Worm (Caenorhabditis elegans) whole organism, L4 larva: Measurements from ENCODE around the gene ZK185.4.

Experiments used
- F26F4.8 ChIP-seq: fragments of 200-800 bp; sonication (Bioruptor generic); conservative IDR thresholded peaks from 2 replicates; pipeline ENCODE4 v1.3.6; 2022; ENCODE audit warnings: missing genetic modification characterization, missing compliant biosample characterization
- F49E8.2 ChIP-seq: sonication (generic microtip); optimal IDR thresholded peaks from 2 replicates; lab custom pipeline; 2016; ENCODE audit warnings: missing compliant biosample characterization, mild to moderate bottlenecking, missing genetic modification characterization, borderline replicate concordance
- R02D3.7 ChIP-seq: fragments of 150-350 bp; sonication (generic microtip); optimal IDR thresholded peaks from 3 replicates; lab custom pipeline; 2014; ENCODE audit warnings: missing biosample characterization, missing genetic modification characterization
- T26A8.4 ChIP-seq: fragments of 200-800 bp; sonication (Bioruptor generic); IDR thresholded peaks from 2 replicates; pipeline ENCODE4 v1.3.6; 2022; ENCODE audit warnings: missing genetic modification characterization, missing compliant biosample characterization
- Y105C5A.15 ChIP-seq: fragments of 200-800 bp; sonication (Bioruptor generic); IDR thresholded peaks from 2 replicates; pipeline ENCODE4 v1.3.6; 2022; ENCODE audit warnings: missing genetic modification characterization, missing compliant biosample characterization
- Y48G9A.11 ChIP-seq: fragments of 200-800 bp; sonication (Bioruptor generic); IDR thresholded peaks from 2 replicates; pipeline ENCODE4 v1.3.6; 2022; ENCODE audit warnings: missing genetic modification reagents, missing genetic modification characterization, missing compliant biosample characterization
- Y5F2A.4 ChIP-seq: fragments of 200-800 bp; sonication (Bioruptor generic); optimal IDR thresholded peaks from 2 replicates; lab custom pipeline; 2018; ENCODE audit warnings: mild to moderate bottlenecking, missing genetic modification characterization, missing compliant biosample characterization
- ZK546.5 ChIP-seq, 2 experiments: sonication (generic microtip); optimal IDR thresholded peaks; 2 replicates each; lab custom pipeline; 2017; ENCODE audit warnings: missing biosample characterization in 2 of 2, missing genetic modification characterization in 2 of 2
- aha-1 ChIP-seq: fragments of 150-350 bp; peaks from one replicate; lab custom pipeline; 2014; ENCODE audit warnings: missing biosample characterization, missing genetic modification characterization
- ceh-20 ChIP-seq: fragments of 200-800 bp; sonication (Bioruptor generic); IDR thresholded peaks from 2 replicates; pipeline ENCODE4 v1.3.6; 2022; ENCODE audit warnings: missing genetic modification reagents, missing genetic modification characterization, missing compliant biosample characterization
- ceh-28 ChIP-seq: fragments of 150-350 bp; optimal IDR thresholded peaks from 2 replicates; lab custom pipeline; 2014; ENCODE audit warnings: missing biosample characterization, missing genetic modification reagents, missing genetic modification characterization
- ceh-32 ChIP-seq: sonication (generic microtip); optimal IDR thresholded peaks from 2 replicates; lab custom pipeline; 2016; ENCODE audit warnings: mild to moderate bottlenecking, missing genetic modification characterization, missing compliant biosample characterization; ENCODE audit not compliant: poor library complexity
- ceh-44 ChIP-seq: fragments of 200-800 bp; sonication (Bioruptor generic); IDR thresholded peaks from 2 replicates; pipeline ENCODE4 v1.3.6; 2022; ENCODE audit warnings: missing genetic modification reagents, missing genetic modification characterization, missing compliant biosample characterization
- ctbp-1 ChIP-seq: fragments of 200-800 bp; sonication (Bioruptor generic); IDR thresholded peaks from 2 replicates; pipeline ENCODE4 v1.3.6; 2022; ENCODE audit warnings: missing genetic modification reagents, missing genetic modification characterization, missing compliant biosample characterization
- dmd-6 ChIP-seq: fragments of 200-800 bp; sonication (Bioruptor generic); IDR thresholded peaks from 2 replicates; pipeline ENCODE4 v1.3.6; 2022; ENCODE audit warnings: missing genetic modification reagents, missing genetic modification characterization, missing compliant biosample characterization
- dmd-8 ChIP-seq: fragments of 200-800 bp; sonication (Bioruptor generic); IDR thresholded peaks from 2 replicates; pipeline ENCODE4 v1.3.6; 2022; ENCODE audit warnings: missing genetic modification characterization, missing compliant biosample characterization
- dve-1 ChIP-seq: sonication (generic microtip); optimal IDR thresholded peaks from 2 replicates; lab custom pipeline; 2017; ENCODE audit warnings: antibody characterized with exemption, mild to moderate bottlenecking, missing genetic modification characterization, missing compliant biosample characterization; ENCODE audit not compliant: insufficient read depth
- hlh-11 ChIP-seq: fragments of 200-800 bp; sonication (Bioruptor generic); optimal IDR thresholded peaks from 2 replicates; lab custom pipeline; 2018; ENCODE audit warnings: mild to moderate bottlenecking, missing genetic modification characterization, missing compliant biosample characterization
- hlh-30 ChIP-seq: sonication (generic microtip); optimal IDR thresholded peaks from 2 replicates; lab custom pipeline; 2017; ENCODE audit warnings: antibody characterized with exemption, mild to moderate bottlenecking, missing genetic modification characterization, missing compliant biosample characterization; ENCODE audit not compliant: insufficient read depth
- lin-13 ChIP-seq: fragments of 150-350 bp; optimal IDR thresholded peaks from 2 replicates; lab custom pipeline; 2014; ENCODE audit warnings: missing biosample characterization, missing genetic modification reagents, missing genetic modification characterization
- lin-15B ChIP-seq: fragments of 150-350 bp; sonication (generic microtip); optimal IDR thresholded peaks from 3 replicates; lab custom pipeline; 2014; ENCODE audit warnings: missing biosample characterization, missing genetic modification characterization
- lin-38 ChIP-seq: fragments of 200-800 bp; sonication (Bioruptor generic); IDR thresholded peaks from 2 replicates; pipeline ENCODE4 v1.3.6; 2022; ENCODE audit warnings: missing genetic modification reagents, missing genetic modification characterization, missing compliant biosample characterization
- madf-9 ChIP-seq: fragments of 200-800 bp; sonication (Bioruptor generic); conservative IDR thresholded peaks from 2 replicates; pipeline ENCODE4 v1.3.6; 2022; ENCODE audit warnings: missing genetic modification reagents, missing genetic modification characterization, missing compliant biosample characterization
- mep-1 ChIP-seq: fragments of 150-350 bp; sonication (generic microtip); optimal IDR thresholded peaks from 3 replicates; lab custom pipeline; 2014; ENCODE audit warnings: missing biosample characterization, missing genetic modification characterization
- mxl-3 ChIP-seq: fragments of 200-800 bp; sonication (Bioruptor generic); optimal IDR thresholded peaks from 2 replicates; lab custom pipeline; 2018; ENCODE audit warnings: mild to moderate bottlenecking, missing genetic modification characterization, missing compliant biosample characterization
- nhr-10 ChIP-seq: fragments of 150-350 bp; optimal IDR thresholded peaks from 2 replicates; lab custom pipeline; 2014; ENCODE audit warnings: missing biosample characterization, missing genetic modification characterization
- nhr-11 ChIP-seq: fragments of 150-350 bp; optimal IDR thresholded peaks from 2 replicates; lab custom pipeline; 2014; ENCODE audit warnings: missing biosample characterization, missing genetic modification characterization
- nhr-237 ChIP-seq: sonication (generic microtip); optimal IDR thresholded peaks from 2 replicates; lab custom pipeline; 2017; ENCODE audit warnings: missing biosample characterization, missing genetic modification characterization
- nhr-28 ChIP-seq: fragments of 150-350 bp; optimal IDR thresholded peaks from 2 replicates; lab custom pipeline; 2014; ENCODE audit warnings: missing biosample characterization, missing genetic modification characterization
- nhr-41 ChIP-seq: fragments of 200-800 bp; sonication (Bioruptor generic); IDR thresholded peaks from 2 replicates; pipeline ENCODE4 v1.3.6; 2022; ENCODE audit warnings: missing genetic modification reagents, missing genetic modification characterization, missing compliant biosample characterization
- nhr-42 ChIP-seq: fragments of 200-800 bp; sonication (Bioruptor generic); IDR thresholded peaks from 2 replicates; pipeline ENCODE4 v1.3.6; 2022; ENCODE audit warnings: missing genetic modification characterization, missing compliant biosample characterization
- nhr-6 ChIP-seq: fragments of 150-350 bp; optimal IDR thresholded peaks from 2 replicates; lab custom pipeline; 2014; ENCODE audit warnings: missing biosample characterization, missing genetic modification characterization
- pqm-1 ChIP-seq: sonication (generic microtip); optimal IDR thresholded peaks from 2 replicates; lab custom pipeline; 2017; ENCODE audit warnings: missing biosample characterization, missing genetic modification characterization
- sdz-12 ChIP-seq: fragments of 200-800 bp; sonication (Bioruptor generic); optimal IDR thresholded peaks from 2 replicates; lab custom pipeline; 2018; ENCODE audit warnings: mild to moderate bottlenecking, missing genetic modification characterization, missing compliant biosample characterization
- set-16 ChIP-seq: fragments of 200-800 bp; sonication (Bioruptor generic); IDR thresholded peaks from 2 replicates; pipeline ENCODE4 v1.3.6; 2022; ENCODE audit warnings: missing genetic modification reagents, missing genetic modification characterization, missing compliant biosample characterization
- snpc-1.2 ChIP-seq: fragments of 200-800 bp; sonication (Bioruptor generic); IDR thresholded peaks from 2 replicates; pipeline ENCODE4 v1.3.6; 2022; ENCODE audit warnings: missing genetic modification reagents, missing genetic modification characterization, missing compliant biosample characterization
- tra-1 ChIP-seq: fragments of 200-800 bp; sonication (Bioruptor generic); IDR thresholded peaks from 2 replicates; pipeline ENCODE4 v1.3.6; 2022; ENCODE audit warnings: missing genetic modification reagents, missing genetic modification characterization, missing compliant biosample characterization
- unc-62 ChIP-seq, 3 experiments: fragments of 150-350 bp in 1 of 3; sonication (generic microtip); optimal IDR thresholded peaks in 2 of 3; peaks in 1 of 3; 1 replicate in 1 of 3; 2 replicates in 2 of 3; lab custom pipeline; 2014 to 2017; ENCODE audit warnings: missing biosample characterization in 3 of 3, missing genetic modification characterization in 3 of 3, missing genetic modification reagents in 3 of 3, missing genotype in 1 of 3
- vab-7 ChIP-seq: fragments of 200-800 bp; sonication (Bioruptor generic); IDR thresholded peaks from 2 replicates; pipeline ENCODE4 v1.3.6; 2022; ENCODE audit warnings: missing genetic modification reagents, missing genetic modification characterization, missing compliant biosample characterization
- zip-11 ChIP-seq: fragments of 200-800 bp; sonication (Bioruptor generic); IDR thresholded peaks from 2 replicates; pipeline ENCODE4 v1.3.6; 2022; ENCODE audit warnings: missing genetic modification characterization, missing compliant biosample characterization

ZK185.4 gene

DNA sequence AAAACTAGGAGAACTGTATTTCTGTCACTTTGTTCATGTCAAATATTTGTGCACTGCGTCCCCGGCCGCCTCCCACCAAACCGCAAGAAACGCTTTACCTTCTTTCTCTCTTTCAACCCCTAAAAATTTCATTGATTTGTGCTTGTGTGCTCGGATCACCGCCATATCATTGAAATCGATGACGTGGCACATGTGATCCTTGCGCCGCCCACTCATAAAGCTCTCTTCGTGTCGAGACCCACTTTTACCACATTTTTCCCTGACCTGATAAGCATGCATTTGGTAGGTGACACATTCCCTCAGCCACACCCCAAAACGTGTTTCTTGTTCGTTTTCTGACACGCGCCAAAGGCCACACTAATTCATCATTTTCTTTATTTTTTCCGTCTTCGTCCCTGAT, 24.8 kb upstream of the ZK185.4 start (continued):
- TF ChIP-seq nhr-42 (GFP tag; lab: Robert Waterston, UW) (no peak), madf-9 (no peak), Y48G9A.11 (no peak), pqm-1 (no peak), lin-13 (GFP tag; lab: Kevin White, UChicago) (no peak), Y105C5A.15 (no peak), dve-1 (tag; lab: Kevin White, UChicago) (no peak), lin-38 (no peak), unc-62 (GFP tag; optimal IDR thresholded peaks at IDR 0.05 in 1 of 2; lab: Kevin White, UChicago) (peak in 1 of 2 experiments; percentile 88), unc-62 (tag; optimal IDR thresholded peaks at IDR 0.05; lab: Kevin White, UChicago) (no peak), R02D3.7 (no peak), F26F4.8 (GFP tag; lab: Robert Waterston, UW) (no peak), nhr-28 (tag; lab: Kevin White, UChicago) (peak; percentile 9), nhr-11 (tag; lab: Kevin White, UChicago) (no peak), tra-1 (no peak), dmd-6 (GFP tag; lab: Robert Waterston, UW) (peak; percentile 57), sdz-12 (GFP tag; lab: Kevin White, UChicago) (no peak), hlh-11 (tag; lab: Kevin White, UChicago) (peak; percentile 45), T26A8.4 (no peak), vab-7 (no peak), ceh-32 (no peak), nhr-237 (tag; lab: Kevin White, UChicago) (no peak), snpc-1.2 (no peak), set-16 (GFP tag; lab: Robert Waterston, UW) (no peak), dmd-8 (no peak), nhr-41 (GFP tag; lab: Robert Waterston, UW) (no peak), F49E8.2 (tag; lab: Kevin White, UChicago) (no peak), mep-1 (tag; lab: Kevin White, UChicago) (no peak), aha-1 (tag; lab: Kevin White, UChicago) (no peak), Y5F2A.4 (GFP tag; lab: Kevin White, UChicago) (no peak), nhr-10 (no peak), mxl-3 (peak; percentile 14), ceh-28 (tag; lab: Kevin White, UChicago) (no peak), ZK546.5 (tag; optimal IDR thresholded peaks at IDR 0.05; lab: Kevin White, UChicago) (no peak), nhr-6 (tag; lab: Kevin White, UChicago) (no peak)

DNA sequence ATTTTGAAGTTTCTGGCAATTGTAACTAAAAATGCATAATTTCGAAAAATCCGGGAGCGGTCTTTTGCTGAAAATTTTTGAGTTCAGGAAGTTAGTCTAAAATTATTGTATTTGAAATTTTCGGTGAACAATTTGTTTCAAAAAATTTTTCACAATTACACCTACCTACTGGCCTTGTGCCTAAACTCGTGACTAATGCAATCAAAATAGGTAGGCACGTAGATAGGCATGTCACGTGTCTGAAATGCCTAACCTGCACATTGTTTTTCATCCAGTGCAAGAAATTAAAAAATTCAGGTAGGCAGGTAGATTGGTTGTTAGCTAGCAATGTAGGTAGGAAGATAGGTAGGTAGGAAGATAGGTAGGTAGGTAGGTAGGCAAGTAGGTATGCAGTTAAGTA, 24.2 kb upstream of the ZK185.4 start:
- TF ChIP-seq ceh-44 (GFP tag; lab: Robert Waterston, UW) (no peak), hlh-30 (peak; percentile 51)

DNA sequence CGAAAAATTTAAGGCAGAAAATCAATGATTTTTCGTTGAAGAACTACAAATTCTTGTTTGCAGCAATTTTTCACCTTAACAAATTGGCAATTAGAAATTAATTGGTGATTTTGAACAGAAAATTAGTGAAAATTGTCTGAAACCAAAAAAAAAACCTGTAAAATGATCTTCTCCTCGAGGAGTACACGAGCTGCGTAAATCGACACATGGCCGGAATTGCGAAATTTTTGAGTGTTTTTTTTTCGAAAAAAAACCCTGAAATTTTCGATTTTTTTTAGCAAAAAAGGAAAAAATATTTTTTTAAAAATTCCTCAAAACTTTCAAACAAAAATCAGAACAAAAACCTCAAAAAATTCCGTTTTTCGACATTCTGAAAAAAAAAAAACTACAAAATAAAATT, 18.6 kb upstream of the ZK185.4 start:
- TF ChIP-seq aha-1 (tag; lab: Kevin White, UChicago) (peak; percentile 85), vab-7 (no peak)
- TF ChIP-seq, all 104 proteins: peak for 1

DNA sequence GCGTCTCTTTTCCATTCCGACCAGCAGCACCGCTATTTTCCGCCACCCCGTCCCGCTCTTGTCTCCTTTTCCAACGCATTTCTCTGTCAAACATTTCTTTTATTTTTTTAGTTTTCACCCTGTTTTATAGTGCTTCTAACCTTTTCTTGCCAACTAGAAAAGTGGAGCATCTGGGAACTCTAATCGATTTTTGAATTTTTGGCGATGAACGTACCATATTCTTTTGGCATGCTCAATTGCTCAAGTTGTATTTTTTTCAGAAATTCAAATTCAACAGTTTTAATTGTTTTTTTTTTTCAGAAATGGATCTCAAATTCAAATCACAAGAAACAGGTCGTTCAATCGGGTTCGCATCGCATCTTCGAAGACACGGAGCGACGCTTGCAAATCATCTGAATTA, 15.3 kb upstream of the ZK185.4 start, which contains the start of gene ZK185.1:
ZK185.1 (plus strand) TSS at position 301 of the 400 bp plus-strand sequence.
- TF ChIP-seq lin-15B (tag; lab: Kevin White, UChicago) (no peak), unc-62 (GFP tag; optimal IDR thresholded peaks at IDR 0.05 in 1 of 2; lab: Kevin White, UChicago) (no peak), unc-62 (tag; optimal IDR thresholded peaks at IDR 0.05; lab: Kevin White, UChicago) (no peak), ceh-20 (GFP tag; lab: Robert Waterston, UW) (no peak), nhr-28 (tag; lab: Kevin White, UChicago) (no peak), zip-11 (GFP tag; lab: Robert Waterston, UW) (no peak), dmd-6 (GFP tag; lab: Robert Waterston, UW) (no peak), tra-1 (no peak), madf-9 (no peak), nhr-237 (tag; lab: Kevin White, UChicago) (no peak), ctbp-1 (GFP tag; lab: Robert Waterston, UW) (no peak)
